Worm (Caenorhabditis elegans): ENCODE measurements around the gene pfd-5.

- TF ChIP-seq dpl-1 (GFP tag; optimal IDR thresholded peaks at IDR 0.05): no peak
- TF ChIP-seq ZK546.5 (tag; optimal IDR thresholded peaks at IDR 0.05): no peak
- no peak for TF ChIP-seq nhr-25 (tag; optimal IDR thresholded peaks at IDR 0.05; ENCODE audit: borderline replicate concordance, insufficient read depth)
- no peak for TF ChIP-seq ama-1 (optimal IDR thresholded peaks at IDR 0.05)
- TF ChIP-seq ceh-82 (tag; optimal IDR thresholded peaks at IDR 0.05): no peak
Measured at ce11 chrIII:7148191-7148590, 50.5 kb downstream of the pfd-5 start.
